Fruit fly (Drosophila melanogaster): ENCODE data around the gene Gen.

DNA sequence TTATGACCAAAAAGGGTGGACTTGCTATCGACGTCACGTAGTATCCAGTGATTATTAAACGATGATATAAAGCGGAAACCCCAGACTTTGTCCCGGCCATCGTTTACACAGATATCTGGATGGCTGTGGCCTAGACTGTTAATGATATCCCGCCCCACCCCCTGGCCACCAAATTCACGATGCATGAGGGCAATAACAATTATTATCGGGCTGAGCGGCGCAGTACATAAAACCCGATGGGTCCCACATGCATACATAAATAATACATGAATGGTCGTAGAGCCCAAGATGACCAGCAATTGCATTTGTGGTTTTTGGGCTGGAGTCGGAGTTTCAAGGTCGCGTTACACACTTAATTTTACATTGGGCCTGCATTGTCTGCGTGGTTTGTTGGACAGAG lies 24.6 kb downstream of the Gen start:
- no peak for TF ChIP-seq CG8478 (optimal IDR thresholded peaks at IDR 0.05)
- no peak for TF ChIP-seq CTCF (optimal IDR thresholded peaks at IDR 0.05)

All from S2 (cell line).